Fruit fly (Drosophila melanogaster) whole organism, wandering third instar larva: ENCODE measurements around the gene CG8578.

Experiments used
- Abd-B ChIP-seq: fragments of >200 bp; optimal IDR thresholded peaks from 2 replicates; lab custom pipeline; 2017; ENCODE audit warnings: missing biosample characterization, missing genetic modification characterization
- CG32264 ChIP-seq: fragments of 200-800 bp; sonication (Bioruptor generic); optimal IDR thresholded peaks from 2 replicates; lab custom pipeline; 2016; ENCODE audit warnings: missing biosample characterization, missing genetic modification characterization
- CG9705 ChIP-seq: fragments of 200-800 bp; sonication (Bioruptor generic); optimal IDR thresholded peaks from 2 replicates; lab custom pipeline; 2018; ENCODE audit warnings: missing biosample characterization, mild to moderate bottlenecking, missing genetic modification characterization
- CrebA ChIP-seq: fragments of 200-800 bp; sonication (Bioruptor generic); optimal IDR thresholded peaks from 2 replicates; lab custom pipeline; 2016; ENCODE audit warnings: missing biosample characterization, mild to moderate bottlenecking, missing genetic modification characterization, borderline replicate concordance
- Dfd ChIP-seq: fragments of >200 bp; optimal IDR thresholded peaks from 2 replicates; lab custom pipeline; 2017; ENCODE audit warnings: missing biosample characterization, missing genetic modification characterization
- Dif ChIP-seq: fragments of 200-275, 200-300 bp; sonication (Bioruptor generic); optimal IDR thresholded peaks from 2 replicates; lab custom pipeline; 2018; ENCODE audit warnings: missing biosample characterization, missing genetic modification characterization; ENCODE audit not compliant: partially characterized antibody
- GATAd ChIP-seq: sonication (Bioruptor generic); optimal IDR thresholded peaks from 2 replicates; lab custom pipeline; 2016; ENCODE audit warnings: missing biosample characterization, missing genetic modification characterization
- HLH106 ChIP-seq: fragments of 200-800 bp; optimal IDR thresholded peaks from 3 replicates; lab custom pipeline; 2019; ENCODE audit warnings: missing biosample characterization, mild to moderate bottlenecking, missing genetic modification characterization, moderate library complexity
- Hnf4 ChIP-seq: fragments of 200-800 bp; sonication (Bioruptor generic); optimal IDR thresholded peaks from 2 replicates; lab custom pipeline; 2016; ENCODE audit warnings: missing biosample characterization, mild to moderate bottlenecking, missing genetic modification characterization
- Hr78 ChIP-seq: fragments of >200 bp; optimal IDR thresholded peaks from 2 replicates; lab custom pipeline; 2017; ENCODE audit warnings: missing biosample characterization, missing genetic modification characterization
- Hr83 ChIP-seq: fragments of 200-300 bp; sonication (Bioruptor generic); optimal IDR thresholded peaks from 2 replicates; lab custom pipeline; 2016; ENCODE audit warnings: missing biosample characterization, mild to moderate bottlenecking, missing genetic modification characterization, moderate library complexity; ENCODE audit not compliant: poor library complexity, severe bottlenecking
- Jra ChIP-seq: sonication (Bioruptor generic); optimal IDR thresholded peaks from 2 replicates; lab custom pipeline; 2016; ENCODE audit warnings: missing biosample characterization, missing genetic modification characterization
- Mio ChIP-seq: sonication (Bioruptor generic); optimal IDR thresholded peaks from 2 replicates; lab custom pipeline; 2016; ENCODE audit warnings: missing biosample characterization, missing genetic modification characterization
- Myc ChIP-seq: fragments of >200 bp; optimal IDR thresholded peaks from 2 replicates; lab custom pipeline; 2017
- N ChIP-seq: fragments of >200 bp; optimal IDR thresholded peaks from 2 replicates; lab custom pipeline; 2018; ENCODE audit warnings: missing biosample characterization, missing external identifiers, missing genetic modification characterization
- OdsH ChIP-seq: fragments of 200-800 bp; sonication (Bioruptor generic); optimal IDR thresholded peaks from 2 replicates; lab custom pipeline; 2016; ENCODE audit warnings: missing biosample characterization, mild to moderate bottlenecking, missing genetic modification characterization
- Rel ChIP-seq, 2 experiments: fragments of 200-800 bp; sonication (Bioruptor generic) in 1 of 2; optimal IDR thresholded peaks; 2 replicates in 1 of 2; 3 replicates in 1 of 2; lab custom pipeline; 2016 to 2019; ENCODE audit warnings: mild to moderate bottlenecking in 2 of 2, missing biosample characterization in 2 of 2, missing genetic modification characterization in 2 of 2, moderate library complexity in 1 of 2
- Sp1 ChIP-seq: fragments of 200-800 bp; sonication (Bioruptor generic); optimal IDR thresholded peaks from 3 replicates; lab custom pipeline; 2019; ENCODE audit warnings: missing biosample characterization, mild to moderate bottlenecking, missing genetic modification characterization, moderate library complexity
- Vsx2 ChIP-seq: fragments of 200-300, 225-300 bp; sonication (Bioruptor generic); optimal IDR thresholded peaks from 2 replicates; lab custom pipeline; 2018; ENCODE audit warnings: missing biosample characterization, missing genetic modification characterization; ENCODE audit not compliant: partially characterized antibody
- br ChIP-seq: fragments of 200-800 bp; sonication (Bioruptor generic); optimal IDR thresholded peaks from 2 replicates; lab custom pipeline; 2016; ENCODE audit warnings: missing biosample characterization, missing genetic modification characterization
- brk ChIP-seq: fragments of 200-800 bp; sonication (Bioruptor generic); optimal IDR thresholded peaks from 2 replicates; lab custom pipeline; 2016; ENCODE audit warnings: missing biosample characterization, mild to moderate bottlenecking, missing genetic modification characterization
- dl ChIP-seq, 2 experiments: fragments of 175-275, 200-275 bp in 1 of 2; fragments of 200-275 bp in 1 of 2; sonication (Bioruptor generic); optimal IDR thresholded peaks; lab custom pipeline; 2018; ENCODE audit warnings: mild to moderate bottlenecking in 2 of 2, missing biosample characterization in 2 of 2, missing genetic modification characterization in 2 of 2, moderate library complexity in 2 of 2; ENCODE audit not compliant: partially characterized antibody in 2 of 2, insufficient read depth in 1 of 2
- dmrt93B ChIP-seq: fragments of 200-800 bp; sonication (Bioruptor generic); optimal IDR thresholded peaks from 2 replicates; lab custom pipeline; 2018; ENCODE audit warnings: missing biosample characterization, mild to moderate bottlenecking, missing genetic modification characterization
- dsf ChIP-seq: sonication (Bioruptor generic); optimal IDR thresholded peaks from 2 replicates; lab custom pipeline; 2016; ENCODE audit warnings: missing biosample characterization, missing genetic modification characterization, borderline replicate concordance
- ey ChIP-seq: fragments of 200-800 bp; sonication (Bioruptor generic); optimal IDR thresholded peaks from 2 replicates; lab custom pipeline; 2016; ENCODE audit warnings: missing biosample characterization, missing genetic modification characterization
- foxo ChIP-seq, 2 experiments: fragments of 200-800 bp; sonication (Bioruptor generic); optimal IDR thresholded peaks; 2 replicates in 1 of 2; 3 replicates in 1 of 2; lab custom pipeline; 2016 to 2017; ENCODE audit warnings: missing biosample characterization in 2 of 2, missing genetic modification characterization in 2 of 2
- fru ChIP-seq: fragments of 200-800 bp; sonication (Bioruptor generic); optimal IDR thresholded peaks from 3 replicates; lab custom pipeline; 2016; ENCODE audit warnings: missing biosample characterization, mild to moderate bottlenecking, missing genetic modification characterization
- h ChIP-seq: fragments of 200-800 bp; sonication (Bioruptor generic); optimal IDR thresholded peaks from 3 replicates; lab custom pipeline; 2016; ENCODE audit warnings: missing biosample characterization, mild to moderate bottlenecking, missing genetic modification characterization
- jim ChIP-seq: fragments of 175-275, 200-325 bp; sonication (Bioruptor generic); optimal IDR thresholded peaks from 2 replicates; lab custom pipeline; 2016; ENCODE audit warnings: missing biosample characterization, mild to moderate bottlenecking, missing genetic modification characterization
- lola ChIP-seq: fragments of >200 bp; optimal IDR thresholded peaks from 2 replicates; lab custom pipeline; 2017; ENCODE audit warnings: missing biosample characterization, missing genetic modification characterization
- pan ChIP-seq: fragments of >200 bp; optimal IDR thresholded peaks from 2 replicates; lab custom pipeline; 2017
- psq ChIP-seq: fragments of 200-800 bp; sonication (Bioruptor generic); optimal IDR thresholded peaks from 3 replicates; lab custom pipeline; 2017; ENCODE audit warnings: missing biosample characterization, mild to moderate bottlenecking, missing genetic modification characterization, moderate library complexity
- rgr ChIP-seq: fragments of 200-800 bp; sonication (Bioruptor generic); optimal IDR thresholded peaks from 3 replicates; lab custom pipeline; 2016; ENCODE audit warnings: missing biosample characterization, mild to moderate bottlenecking, missing genetic modification characterization
- sage ChIP-seq: fragments of 200-800 bp; sonication (Bioruptor generic); optimal IDR thresholded peaks from 2 replicates; lab custom pipeline; 2016; ENCODE audit warnings: missing biosample characterization, mild to moderate bottlenecking, missing genetic modification characterization
- sv ChIP-seq: fragments of 200-800 bp; sonication (Bioruptor generic); optimal IDR thresholded peaks from 3 replicates; lab custom pipeline; 2016; ENCODE audit warnings: missing biosample characterization, missing genetic modification characterization
- tai ChIP-seq: sonication (Bioruptor generic); optimal IDR thresholded peaks from 2 replicates; lab custom pipeline; 2016; ENCODE audit warnings: missing biosample characterization, missing genetic modification characterization
- usp ChIP-seq: fragments of >200 bp; optimal IDR thresholded peaks from 2 replicates; lab custom pipeline; 2017; ENCODE audit warnings: missing biosample characterization, missing genetic modification characterization
- woc ChIP-seq: sonication (Bioruptor generic); optimal IDR thresholded peaks from 2 replicates; lab custom pipeline; 2016; ENCODE audit warnings: missing biosample characterization, mild to moderate bottlenecking, missing genetic modification characterization

Gene CG8578

dm6 chrX:15866032-15866431 is 21.8 kb downstream of the CG8578 start:
- TF ChIP-seq pan (lab: Kevin White, UChicago) (no peak), psq (GFP tag; lab: Kevin White, UChicago) (no peak), CG9705 (GFP tag; lab: Kevin White, UChicago) (no peak), Hr78 (GFP tag; lab: Kevin White, UChicago) (no peak), Myc (lab: Kevin White, UChicago) (no peak), woc (GFP tag; lab: Kevin White, UChicago) (no peak), tai (GFP tag; lab: Kevin White, UChicago) (no peak), foxo (GFP tag; optimal IDR thresholded peaks at IDR 0.05; lab: Kevin White, UChicago) (no peak), lola (GFP tag; lab: Kevin White, UChicago) (no peak), Jra (no peak), dsf (GFP tag; lab: Kevin White, UChicago) (no peak), h (no peak), brk (GFP tag; lab: Kevin White, UChicago) (no peak), OdsH (GFP tag; lab: Kevin White, UChicago) (no peak), Hr83 (GFP tag; lab: Kevin White, UChicago) (no peak), Hnf4 (GFP tag; lab: Kevin White, UChicago) (no peak), Dif (GFP tag; lab: Kevin White, UChicago) (no peak), Dfd (GFP tag; lab: Kevin White, UChicago) (no peak), Abd-B (GFP tag; lab: Kevin White, UChicago) (no peak), GATAd (GFP tag; lab: Kevin White, UChicago) (no peak)
- TF ChIP-seq, all 38 proteins: peak for 0

- TF ChIP-seq Jra = no peak
- no peak for TF ChIP-seq Mio
- no peak for TF ChIP-seq pan (lab: Kevin White, UChicago)
- no peak for TF ChIP-seq sv (GFP tag; lab: Kevin White, UChicago)
- no peak for TF ChIP-seq HLH106
- TF ChIP-seq brk (GFP tag; lab: Kevin White, UChicago) = no peak
Observed at dm6 chrX:15866799-15867412, 22.6 kb downstream of the CG8578 start.

dm6 chrX:15867863-15868262 is 23.6 kb downstream of the CG8578 start, which contains the start of gene Gapdh2:
Gene Gapdh2, plus strand, starts transcription at chrX:15868145.
- TF ChIP-seq br (GFP tag; lab: Kevin White, UChicago) = peak; percentile 99
- peak; percentile 100 for TF ChIP-seq h
- no peak for TF ChIP-seq usp (GFP tag; lab: Kevin White, UChicago)
- TF ChIP-seq tai (GFP tag; lab: Kevin White, UChicago) = peak; percentile 98
- peak; percentile 100 for TF ChIP-seq fru
- peak; percentile 99 for TF ChIP-seq ey (GFP tag; lab: Kevin White, UChicago)
- no peak for TF ChIP-seq N (GFP tag; lab: Kevin White, UChicago)
- no peak for TF ChIP-seq Hr78 (GFP tag; lab: Kevin White, UChicago)
- TF ChIP-seq Rel (GFP tag; optimal IDR thresholded peaks at IDR 0.05; lab: Kevin White, UChicago) = peak; percentile 99
- peak; percentile 99 for TF ChIP-seq Rel (tag; optimal IDR thresholded peaks at IDR 0.05; lab: Kevin White, UChicago)
- TF ChIP-seq CG32264 = peak; percentile 99
- TF ChIP-seq Mio = peak; percentile 92
- TF ChIP-seq HLH106 = peak; percentile 100
- peak; percentile 85 for TF ChIP-seq Hr83 (GFP tag; lab: Kevin White, UChicago)
- TF ChIP-seq Myc (lab: Kevin White, UChicago) = no peak
- TF ChIP-seq Jra = peak; percentile 99
- TF ChIP-seq OdsH (GFP tag; lab: Kevin White, UChicago) = peak; percentile 100
- TF ChIP-seq dsf (GFP tag; lab: Kevin White, UChicago) = peak; percentile 98
- TF ChIP-seq foxo (GFP tag; optimal IDR thresholded peaks at IDR 0.05; lab: Kevin White, UChicago) = peak; percentile 98 to 100
- no peak for TF ChIP-seq pan (lab: Kevin White, UChicago)
- no peak for TF ChIP-seq jim (GFP tag; lab: Kevin White, UChicago)
- peak; percentile 99 for TF ChIP-seq brk (GFP tag; lab: Kevin White, UChicago)
- TF ChIP-seq sv (GFP tag; lab: Kevin White, UChicago) = peak; percentile 99
- TF ChIP-seq CG9705 (GFP tag; lab: Kevin White, UChicago) = peak; percentile 100
- TF ChIP-seq sage = peak; percentile 99
- TF ChIP-seq woc (GFP tag; lab: Kevin White, UChicago) = peak; percentile 99
- no peak for TF ChIP-seq Abd-B (GFP tag; lab: Kevin White, UChicago)
- TF ChIP-seq Dfd (GFP tag; lab: Kevin White, UChicago) = peak; percentile 97
- TF ChIP-seq GATAd (GFP tag; lab: Kevin White, UChicago) = peak; percentile 95
- TF ChIP-seq psq (GFP tag; lab: Kevin White, UChicago) = peak; percentile 99
- TF ChIP-seq lola (GFP tag; lab: Kevin White, UChicago) = no peak
- TF ChIP-seq CrebA = peak; percentile 98
- TF ChIP-seq Hnf4 (GFP tag; lab: Kevin White, UChicago) = peak; percentile 99
- TF ChIP-seq Sp1 (GFP tag; lab: Kevin White, UChicago) = peak; percentile 100
- TF ChIP-seq dmrt93B (GFP tag; lab: Kevin White, UChicago) = peak; percentile 99
- TF ChIP-seq dl (GFP tag; optimal IDR thresholded peaks at IDR 0.05; lab: Kevin White, UChicago; ENCODE audit: insufficient read depth in 1 of 2, partially characterized antibody in 2 of 2) = no peak
- no peak for TF ChIP-seq Dif (GFP tag; lab: Kevin White, UChicago)
- peak; percentile 100 for TF ChIP-seq rgr (GFP tag; lab: Kevin White, UChicago)
- TF ChIP-seq Vsx2 (GFP tag; lab: Kevin White, UChicago) = no peak
